Fruit fly (Drosophila melanogaster): Measurements from ENCODE around the gene Chs2.
A peak's percentile ranks its signal among the peaks of the same experiment; 100 is the strongest.

The Chs2 gene

DNA sequence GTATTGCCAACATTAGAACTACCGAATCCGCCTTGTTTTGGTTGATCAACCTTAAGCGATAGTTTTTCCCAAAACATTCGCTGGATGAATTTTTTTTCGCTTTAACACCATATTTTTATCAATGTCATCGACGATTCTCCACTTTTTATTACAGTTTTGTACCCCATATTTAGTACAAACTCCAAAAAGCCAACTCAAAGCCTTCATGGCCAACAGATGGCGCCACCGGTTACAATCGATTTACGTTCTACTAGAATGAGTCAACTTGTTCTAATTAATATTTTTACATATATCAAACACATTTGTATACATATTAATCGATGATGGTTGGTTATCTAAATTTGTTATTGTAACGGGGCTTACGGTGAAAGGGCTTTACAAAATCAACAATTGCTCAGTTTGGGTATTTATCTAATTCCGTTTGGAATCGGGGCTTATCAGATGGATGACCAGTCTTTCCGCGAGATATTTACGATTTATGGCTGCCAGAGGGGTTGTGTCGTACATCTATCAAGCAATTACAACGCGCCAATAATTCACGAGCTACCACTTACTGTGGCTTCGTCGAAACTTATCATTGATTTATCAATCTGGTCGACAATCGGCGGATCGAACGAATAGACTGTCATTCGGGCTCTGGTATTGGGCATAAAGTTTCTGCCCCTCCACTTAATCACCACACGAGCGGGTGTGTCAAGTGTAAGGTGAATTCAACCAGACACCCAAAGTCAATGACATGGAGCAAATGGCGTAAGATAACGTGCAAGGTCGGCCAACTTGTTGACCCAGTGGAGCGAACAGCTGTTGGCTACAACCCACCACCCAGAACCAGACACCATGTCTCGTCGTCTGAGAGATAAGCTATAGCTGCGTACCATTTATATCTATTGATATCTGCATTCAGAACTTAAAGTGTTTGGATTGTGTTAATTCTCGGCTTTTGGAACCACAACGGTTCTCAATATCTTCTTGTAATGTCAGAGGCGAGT, 8.9 kb upstream of the Chs2 start:
- TF ChIP-seq hb (GFP tag; IDR thresholded peaks at IDR 0.05; ENCODE audit: partially characterized antibody) (no peak), Dip2 (GFP tag; IDR thresholded peaks at IDR 0.05) (peak; percentile 82), B-H2 (GFP tag; optimal IDR thresholded peaks at IDR 0.05) (no peak), CG43689 (GFP tag; IDR thresholded peaks at IDR 0.05) (no peak), grn (GFP tag; optimal IDR thresholded peaks at IDR 0.05) (peak; percentile 82), CG10543 (GFP tag; optimal IDR thresholded peaks at IDR 0.05) (peak; percentile 29), Dll (GFP tag; IDR thresholded peaks at IDR 0.05; ENCODE audit: partially characterized antibody) (peak; percentile 60), corto (GFP tag; optimal IDR thresholded peaks at IDR 0.05) (no peak), stwl (tag; optimal IDR thresholded peaks at IDR 0.05) (peak; percentile 49), CG12219 (GFP tag; optimal IDR thresholded peaks at IDR 0.05) (no peak), CG9437 (GFP tag; optimal IDR thresholded peaks at IDR 0.05) (no peak), ranshi (GFP tag; IDR thresholded peaks at IDR 0.05) (no peak), kah (GFP tag; optimal IDR thresholded peaks at IDR 0.05) (no peak), sqz (GFP tag; optimal IDR thresholded peaks at IDR 0.05) (no peak), run (tag; optimal IDR thresholded peaks at IDR 0.05) (no peak), odd (GFP tag; optimal IDR thresholded peaks at IDR 0.05) (no peak), toy (GFP tag; IDR thresholded peaks at IDR 0.05) (no peak), CG15011 (GFP tag; optimal IDR thresholded peaks at IDR 0.05) (no peak), Bteb2 (GFP tag; optimal IDR thresholded peaks at IDR 0.05) (no peak), CG14014 (GFP tag; IDR thresholded peaks at IDR 0.05) (0 out of 2 replicates have a peak, but pooled peaks have one; percentile 7), CG10654 (GFP tag; optimal IDR thresholded peaks at IDR 0.05) (no peak), vvl (GFP tag; IDR thresholded peaks at IDR 0.05) (no peak), CG30403 (GFP tag; optimal IDR thresholded peaks at IDR 0.05) (no peak), p53 (GFP tag; optimal IDR thresholded peaks at IDR 0.05) (no peak), ken (GFP tag; IDR thresholded peaks at IDR 0.05) (no peak), CG3065 (GFP tag; optimal IDR thresholded peaks at IDR 0.05) (no peak), HLH4C (GFP tag; IDR thresholded peaks at IDR 0.05; ENCODE audit: partially characterized antibody) (no peak), ap (GFP tag; IDR thresholded peaks at IDR 0.05) (no peak), CG15269 (tag; optimal IDR thresholded peaks at IDR 0.05) (no peak), CG1603 (tag; optimal IDR thresholded peaks at IDR 0.05) (no peak), D19B (GFP tag; optimal IDR thresholded peaks at IDR 0.05) (no peak), mirr (GFP tag; optimal IDR thresholded peaks at IDR 0.05) (peak; percentile 37), HHEX (GFP tag; optimal IDR thresholded peaks at IDR 0.05) (no peak), chinmo (GFP tag; IDR thresholded peaks at IDR 0.05; ENCODE audit: partially characterized antibody) (no peak), CG9817 (tag; optimal IDR thresholded peaks at IDR 0.05) (no peak), CG1233 (GFP tag; optimal IDR thresholded peaks at IDR 0.05) (no peak), CG3407 (GFP tag; optimal IDR thresholded peaks at IDR 0.05) (no peak), Med (GFP tag) (peak; percentile 46), Dfd (GFP tag; optimal IDR thresholded peaks at IDR 0.05) (no peak), sens-2 (GFP tag; IDR thresholded peaks at IDR 0.05) (no peak), Spps (tag; optimal IDR thresholded peaks at IDR 0.05) (no peak), en (GFP tag; optimal IDR thresholded peaks at IDR 0.05) (no peak), Drgx (GFP tag; IDR thresholded peaks at IDR 0.05) (no peak), CG42726 (GFP tag; IDR thresholded peaks at IDR 0.05; ENCODE audit: partially characterized antibody) (0 out of 2 replicates have a peak, but pooled peaks have one; percentile 31), slbo (GFP tag; IDR thresholded peaks at IDR 0.05) (no peak), CG2889 (GFP tag; IDR thresholded peaks at IDR 0.05) (no peak), Deaf1 (tag; optimal IDR thresholded peaks at IDR 0.05) (no peak), Meics (GFP tag; optimal IDR thresholded peaks at IDR 0.05) (no peak), Dbx (GFP tag; IDR thresholded peaks at IDR 0.05) (no peak)
